Fruit fly (Drosophila melanogaster): ENCODE results near the gene RpS21.

Gene RpS21

dm6 chr2L:2900392-2901028, 44.6 kb downstream of the RpS21 start (continued):
- TF ChIP-seq jumu (GFP tag; optimal IDR thresholded peaks at IDR 0.05) (no peak), CG17612 (GFP tag; IDR thresholded peaks at IDR 0.05) (no peak), tll (GFP tag; optimal IDR thresholded peaks at IDR 0.05) (no peak), Hr78 (GFP tag; optimal IDR thresholded peaks at IDR 0.05) (peak in 1 of 2 experiments; percentile 57), salm (tag; optimal IDR thresholded peaks at IDR 0.05) (no peak), chn (GFP tag; optimal IDR thresholded peaks at IDR 0.05) (no peak), sens-2 (GFP tag; IDR thresholded peaks at IDR 0.05) (no peak), vvl (GFP tag; IDR thresholded peaks at IDR 0.05) (no peak), Jarid2 (GFP tag; optimal IDR thresholded peaks at IDR 0.05) (no peak), chinmo (GFP tag; IDR thresholded peaks at IDR 0.05; ENCODE audit: partially characterized antibody) (0 out of 4 replicates have a peak, but pooled peaks have one; percentile 79), CG34376 (GFP tag; optimal IDR thresholded peaks at IDR 0.05) (peak; percentile 74)

dm6 chr2L:2901445-2901844, 45.6 kb downstream of the RpS21 start:
- TF ChIP-seq CG18599 (GFP tag; optimal IDR thresholded peaks at IDR 0.05) (peak; percentile 52), lab (GFP tag; optimal IDR thresholded peaks at IDR 0.05) (peak; percentile 20), Med (GFP tag) (peak; percentile 46), CG15269 (tag; optimal IDR thresholded peaks at IDR 0.05) (no peak), fd64A (GFP tag; optimal IDR thresholded peaks at IDR 0.05) (no peak), H15 (GFP tag; IDR thresholded peaks at IDR 0.05) (no peak), HLHmδ (GFP tag; optimal IDR thresholded peaks at IDR 0.05) (no peak), CG11398 (GFP tag; optimal IDR thresholded peaks at IDR 0.05) (no peak), chn (GFP tag; optimal IDR thresholded peaks at IDR 0.05) (no peak), CG32767 (GFP tag; IDR thresholded peaks at IDR 0.05) (no peak), sens (GFP tag) (peak; percentile 76), Poxn (GFP tag; IDR thresholded peaks at IDR 0.05) (no peak), CG14667 (GFP tag; IDR thresholded peaks at IDR 0.05) (no peak), mld (GFP tag; IDR thresholded peaks at IDR 0.05; ENCODE audit: partially characterized antibody) (no peak), Doc3 (GFP tag; IDR thresholded peaks at IDR 0.05; ENCODE audit: partially characterized antibody) (no peak), CG1233 (GFP tag; optimal IDR thresholded peaks at IDR 0.05) (no peak), zfh1 (GFP tag; IDR thresholded peaks at IDR 0.05) (no peak), E2f1 (GFP tag; IDR thresholded peaks at IDR 0.05) (no peak), Rfx (GFP tag; IDR thresholded peaks at IDR 0.05) (0 out of 2 replicates have a peak, but pooled peaks have one; percentile 19), br (optimal IDR thresholded peaks at IDR 0.05) (no peak), bsh (GFP tag; optimal IDR thresholded peaks at IDR 0.05) (no peak), Xbp1 (GFP tag; optimal IDR thresholded peaks at IDR 0.05) (no peak), hkb (optimal IDR thresholded peaks at IDR 0.05) (no peak), hkb (GFP tag; IDR thresholded peaks at IDR 0.05) (0 out of 2 replicates have a peak, but pooled peaks have one; percentile 7), disco-r (GFP tag; optimal IDR thresholded peaks at IDR 0.05) (no peak), eyg (GFP tag; optimal IDR thresholded peaks at IDR 0.05) (no peak), CG32532 (GFP tag; IDR thresholded peaks at IDR 0.05) (0 out of 2 replicates have a peak, but pooled peaks have one; percentile 8), CG34376 (GFP tag; optimal IDR thresholded peaks at IDR 0.05) (no peak), lmd (GFP tag; IDR thresholded peaks at IDR 0.05) (0 out of 2 replicates have a peak, but pooled peaks have one; percentile 23), CG12299 (tag; optimal IDR thresholded peaks at IDR 0.05) (no peak), zf30C (GFP tag; optimal IDR thresholded peaks at IDR 0.05) (peak; percentile 20), vnd (GFP tag; IDR thresholded peaks at IDR 0.05; ENCODE audit: partially characterized antibody) (no peak), ewg (GFP tag; optimal IDR thresholded peaks at IDR 0.05) (no peak), cwo (GFP tag; optimal IDR thresholded peaks at IDR 0.05) (peak; percentile 11), bigmax (GFP tag; optimal IDR thresholded peaks at IDR 0.05) (no peak), CG30020 (tag; optimal IDR thresholded peaks at IDR 0.05) (no peak), Atf-2 (GFP tag; optimal IDR thresholded peaks at IDR 0.05) (no peak), CG4360 (GFP tag; IDR thresholded peaks at IDR 0.05) (no peak), CG11695 (GFP tag; IDR thresholded peaks at IDR 0.05) (no peak), chinmo (GFP tag; IDR thresholded peaks at IDR 0.05; ENCODE audit: partially characterized antibody) (0 out of 4 replicates have a peak, but pooled peaks have one; percentile 39)

Measured in whole organism, embryonic.